Fruit fly (Drosophila melanogaster): Measurements from ENCODE around the gene Nup93-2.
A peak's percentile ranks its signal among the peaks of the same experiment; 100 is the strongest.

Gene Nup93-2

dm6 chr3R:14898280-14898756, at the start of gene Nup93-2, which contains the start of gene CG3817:
Nup93-2 (minus strand) TSS chr3R:14898372.
CG3817 (plus strand) TSS chr3R:14898739.
- TF ChIP-seq CG32121 (GFP tag; IDR thresholded peaks at IDR 0.05) (0 out of 2 replicates have a peak, but pooled peaks have one; percentile 22), CG14655 (GFP tag; optimal IDR thresholded peaks at IDR 0.05) (no peak), Pif1B (GFP tag; optimal IDR thresholded peaks at IDR 0.05) (no peak), CG10348 (GFP tag; IDR thresholded peaks at IDR 0.05) (no peak), CG17806 (tag; optimal IDR thresholded peaks at IDR 0.05) (peak; percentile 32), rn (GFP tag; IDR thresholded peaks at IDR 0.05) (0 out of 2 replicates have a peak, but pooled peaks have one; percentile 15), fd96Ca (GFP tag; IDR thresholded peaks at IDR 0.05) (peak; percentile 50; the same call in 1 of the 3 replicates), CG4496 (GFP tag; IDR thresholded peaks at IDR 0.05) (0 out of 3 replicates have a peak, but pooled peaks have one; percentile 47), gl (tag; optimal IDR thresholded peaks at IDR 0.05) (no peak), CG8159 (tag; optimal IDR thresholded peaks at IDR 0.05) (peak; percentile 38), CG13204 (GFP tag; optimal IDR thresholded peaks at IDR 0.05) (no peak), CG15710 (tag; optimal IDR thresholded peaks at IDR 0.05) (peak; percentile 20), Snoo (tag; optimal IDR thresholded peaks at IDR 0.05) (peak; percentile 71), CG34367 (tag; optimal IDR thresholded peaks at IDR 0.05) (peak; percentile 8), CG8301 (tag; optimal IDR thresholded peaks at IDR 0.05) (no peak), Ets98B (GFP tag; IDR thresholded peaks at IDR 0.05) (no peak; the same call in 1 of the 2 replicates), EcR (GFP tag; optimal IDR thresholded peaks at IDR 0.05) (no peak), CG9948 (tag; optimal IDR thresholded peaks at IDR 0.05) (peak; percentile 74), D1 (tag; optimal IDR thresholded peaks at IDR 0.05) (no peak), CG12605 (GFP tag; IDR thresholded peaks at IDR 0.05) (no peak), Pif1A (GFP tag; optimal IDR thresholded peaks at IDR 0.05) (no peak)

DNA sequence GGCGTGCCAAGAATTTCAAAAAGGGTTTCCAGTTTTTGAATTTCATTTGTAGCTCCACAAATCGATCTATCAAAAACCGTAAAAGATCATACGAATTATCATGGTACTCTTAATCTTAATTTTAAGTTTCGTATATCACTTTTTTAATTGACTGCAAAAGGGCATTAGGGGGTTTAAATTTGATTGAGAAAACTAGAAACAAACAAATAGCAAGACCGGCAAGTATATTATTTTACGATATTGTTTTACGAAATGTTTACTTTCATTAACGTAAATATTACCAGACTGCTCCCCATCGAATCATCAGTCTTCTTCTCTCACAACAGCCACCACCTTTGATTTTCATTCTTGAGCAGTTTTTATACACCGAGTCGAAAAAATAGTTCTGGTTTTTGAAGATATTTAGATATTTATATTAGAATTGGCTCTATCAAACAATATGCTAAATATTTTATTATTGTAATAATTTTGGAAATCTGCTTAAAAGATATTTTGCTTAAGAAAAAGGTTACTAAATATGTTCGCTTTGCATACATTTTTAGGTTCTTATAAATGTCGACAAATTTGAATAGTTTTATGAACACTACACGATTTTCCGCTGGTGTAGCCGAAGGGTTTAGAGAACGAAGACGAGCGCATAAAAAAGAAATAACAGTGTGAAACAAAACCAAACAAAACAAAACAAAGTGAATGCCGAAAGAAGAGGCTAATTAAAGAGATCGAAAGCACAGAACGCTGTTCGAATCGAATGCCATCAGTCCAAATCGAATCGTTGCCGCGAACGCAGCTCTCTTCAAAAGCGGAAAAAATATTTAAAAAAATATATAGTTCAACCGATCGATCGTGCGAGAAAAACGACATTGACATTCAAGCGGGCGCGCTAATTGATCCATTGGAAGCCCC, 20.0 kb upstream of the Nup93-2 start, which contains the start of gene Sdr:
Sdr (plus strand) TSS at position 702 of the 903 bp plus-strand sequence.
- TF ChIP-seq CG12605 (GFP tag; IDR thresholded peaks at IDR 0.05) (no peak; the same call in 1 of the 2 replicates), CG14655 (GFP tag; optimal IDR thresholded peaks at IDR 0.05) (peak; percentile 36), rn (GFP tag; IDR thresholded peaks at IDR 0.05) (peak; percentile 24; the same call in 1 of the 2 replicates), CG8301 (tag; optimal IDR thresholded peaks at IDR 0.05) (no peak), CG32121 (GFP tag; IDR thresholded peaks at IDR 0.05) (no peak), CG34367 (tag; optimal IDR thresholded peaks at IDR 0.05) (peak; percentile 50), CG8159 (tag; optimal IDR thresholded peaks at IDR 0.05) (peak; percentile 69), CG17806 (tag; optimal IDR thresholded peaks at IDR 0.05) (no peak), Pif1A (GFP tag; optimal IDR thresholded peaks at IDR 0.05) (peak; percentile 25), CG9948 (tag; optimal IDR thresholded peaks at IDR 0.05) (peak; percentile 62), CG13204 (GFP tag; optimal IDR thresholded peaks at IDR 0.05) (no peak), Ets98B (GFP tag; IDR thresholded peaks at IDR 0.05) (no peak), EcR (GFP tag; optimal IDR thresholded peaks at IDR 0.05) (no peak), CG4496 (GFP tag; IDR thresholded peaks at IDR 0.05) (no peak), gl (tag; optimal IDR thresholded peaks at IDR 0.05) (peak; percentile 22), Pif1B (GFP tag; optimal IDR thresholded peaks at IDR 0.05) (peak; percentile 4), CG10348 (GFP tag; IDR thresholded peaks at IDR 0.05) (no peak), Snoo (tag; optimal IDR thresholded peaks at IDR 0.05) (peak; percentile 38), D1 (tag; optimal IDR thresholded peaks at IDR 0.05) (no peak), fd96Ca (GFP tag; IDR thresholded peaks at IDR 0.05) (no peak), CG15710 (tag; optimal IDR thresholded peaks at IDR 0.05) (peak; percentile 68)

- TF ChIP-seq CG8159 (tag; optimal IDR thresholded peaks at IDR 0.05) (no peak), CG12605 (GFP tag; IDR thresholded peaks at IDR 0.05) (no peak), CG32121 (GFP tag; IDR thresholded peaks at IDR 0.05) (no peak), rn (GFP tag; IDR thresholded peaks at IDR 0.05) (no peak), gl (tag; optimal IDR thresholded peaks at IDR 0.05) (no peak), EcR (GFP tag; optimal IDR thresholded peaks at IDR 0.05) (no peak), Pif1B (GFP tag; optimal IDR thresholded peaks at IDR 0.05) (no peak), CG4496 (GFP tag; IDR thresholded peaks at IDR 0.05) (no peak), CG9948 (tag; optimal IDR thresholded peaks at IDR 0.05) (no peak), CG8301 (tag; optimal IDR thresholded peaks at IDR 0.05) (no peak), fd96Ca (GFP tag; IDR thresholded peaks at IDR 0.05) (no peak), Ets98B (GFP tag; IDR thresholded peaks at IDR 0.05) (no peak), CG13204 (GFP tag; optimal IDR thresholded peaks at IDR 0.05) (no peak), CG10348 (GFP tag; IDR thresholded peaks at IDR 0.05) (no peak), Pif1A (GFP tag; optimal IDR thresholded peaks at IDR 0.05) (no peak), CG17806 (tag; optimal IDR thresholded peaks at IDR 0.05) (no peak), Snoo (tag; optimal IDR thresholded peaks at IDR 0.05) (no peak), CG34367 (tag; optimal IDR thresholded peaks at IDR 0.05) (no peak), D1 (tag; optimal IDR thresholded peaks at IDR 0.05) (no peak)
Measured at dm6 chr3R:14912449-14912987, 14.3 kb upstream of the Nup93-2 start.

DNA sequence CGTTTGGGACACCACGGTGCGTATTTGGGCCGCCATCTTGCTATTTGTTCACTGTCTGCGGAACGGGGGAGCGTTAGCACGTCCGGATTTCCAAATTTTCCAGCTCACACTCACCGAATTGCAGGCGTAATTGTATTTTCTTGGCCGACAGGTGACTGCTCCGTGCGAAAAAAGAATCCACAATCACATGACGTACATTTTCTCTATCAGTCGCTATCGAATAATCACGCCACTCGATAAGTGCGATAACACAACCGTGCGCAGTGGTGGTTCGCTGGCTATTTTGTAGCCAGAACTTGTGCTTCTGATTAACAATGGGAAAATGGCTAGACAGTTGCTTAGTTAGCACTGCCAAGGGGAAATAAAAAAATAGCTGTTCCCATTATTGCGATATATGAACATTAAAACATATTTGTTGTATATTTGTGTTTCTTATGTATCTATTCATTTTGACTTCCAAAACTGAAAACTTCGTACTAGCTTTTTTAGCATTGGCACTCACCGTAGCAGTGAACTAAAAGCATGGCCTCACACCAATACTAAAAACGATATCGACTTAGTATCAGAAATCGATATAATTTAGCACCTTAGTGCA, 5.8 kb upstream of the Nup93-2 start, which contains the start of gene VhaPPA1-1:
VhaPPA1-1 (minus strand) TSS at position 225 of the 595 bp plus-strand sequence.
- TF ChIP-seq CG32121 (GFP tag; IDR thresholded peaks at IDR 0.05) (no peak; the same call in 1 of the 2 replicates), CG9948 (tag; optimal IDR thresholded peaks at IDR 0.05) (no peak)

Data from whole organism, pupa.